Worm (Caenorhabditis elegans) whole organism, L2 larva: ENCODE measurements around the gene brp-1.
A peak's percentile ranks its signal among the peaks of the same experiment; 100 is the strongest.

Experiments used
- C34F6.9 ChIP-seq: fragments of 150-350 bp; optimal IDR thresholded peaks from 2 replicates; lab custom pipeline; 2014; ENCODE audit warnings: missing biosample characterization, missing genetic modification characterization
- F13H6.1 ChIP-seq: sonication (generic microtip); optimal IDR thresholded peaks from 2 replicates; lab custom pipeline; 2016; ENCODE audit warnings: missing genetic modification characterization, missing compliant biosample characterization
- R02D3.7 ChIP-seq: fragments of 150-350 bp; optimal IDR thresholded peaks from 2 replicates; lab custom pipeline; 2014; ENCODE audit warnings: missing biosample characterization, missing genetic modification characterization
- Y55F3AM.14 ChIP-seq: fragments of 200-800 bp; sonication (Bioruptor generic); optimal IDR thresholded peaks from 2 replicates; lab custom pipeline; 2018; ENCODE audit warnings: mild to moderate bottlenecking, missing genetic modification characterization, missing compliant biosample characterization
- ZK546.5 ChIP-seq: sonication (generic microtip); optimal IDR thresholded peaks from 2 replicates; lab custom pipeline; 2017; ENCODE audit warnings: missing biosample characterization, missing genetic modification characterization
- alr-1 ChIP-seq: fragments of 150-350 bp; optimal IDR thresholded peaks from 2 replicates; lab custom pipeline; 2014; ENCODE audit warnings: missing biosample characterization, missing genetic modification characterization
- aly-2 ChIP-seq: fragments of 150-350 bp; optimal IDR thresholded peaks from 2 replicates; lab custom pipeline; 2014; ENCODE audit warnings: missing biosample characterization, missing genetic modification characterization
- ama-1 ChIP-seq: fragments of 150-350 bp; optimal IDR thresholded peaks from 2 replicates; lab custom pipeline; 2018; ENCODE audit warnings: inconsistent platforms
- ceh-82 ChIP-seq: fragments of 150-350 bp; optimal IDR thresholded peaks from 2 replicates; lab custom pipeline; 2014; ENCODE audit warnings: missing biosample characterization, missing genetic modification characterization
- crh-2 ChIP-seq: sonication (generic microtip); optimal IDR thresholded peaks from 2 replicates; lab custom pipeline; 2017; ENCODE audit warnings: missing biosample characterization, missing genetic modification characterization
- dmd-4 ChIP-seq: sonication (generic microtip); optimal IDR thresholded peaks from 2 replicates; lab custom pipeline; 2017; ENCODE audit warnings: missing biosample characterization, missing genetic modification characterization
- egl-27 ChIP-seq: sonication (generic microtip); optimal IDR thresholded peaks from 3 replicates; lab custom pipeline; 2017; ENCODE audit warnings: missing biosample characterization, missing genetic modification reagents, missing genetic modification characterization
- elt-3 ChIP-seq: sonication (generic microtip); optimal IDR thresholded peaks from 2 replicates; lab custom pipeline; 2017; ENCODE audit warnings: missing biosample characterization, missing genetic modification characterization
- fos-1 ChIP-seq: fragments of 150-350 bp; optimal IDR thresholded peaks from 2 replicates; lab custom pipeline; 2014; ENCODE audit warnings: missing biosample characterization, missing genetic modification characterization
- lin-11 ChIP-seq: fragments of 150-350 bp; sonication (generic microtip); optimal IDR thresholded peaks from 2 replicates; lab custom pipeline; 2014; ENCODE audit warnings: missing biosample characterization, missing genetic modification characterization, inconsistent platforms, mixed read lengths
- lin-13 ChIP-seq: fragments of 150-350 bp; optimal IDR thresholded peaks from 2 replicates; lab custom pipeline; 2014; ENCODE audit warnings: missing biosample characterization, missing genetic modification reagents, missing genetic modification characterization
- lin-39 ChIP-seq: fragments of 150-350 bp; optimal IDR thresholded peaks from 2 replicates; lab custom pipeline; 2014; ENCODE audit warnings: missing biosample characterization, missing genetic modification reagents, missing genetic modification characterization
- lsy-2 ChIP-seq, 2 experiments: fragments of 150-350 bp in 1 of 2; sonication (generic microtip) in 1 of 2; optimal IDR thresholded peaks; 2 replicates each; lab custom pipeline; 2014 to 2017; ENCODE audit warnings: missing biosample characterization in 2 of 2, missing genetic modification characterization in 2 of 2
- mdl-1 ChIP-seq, 2 experiments: fragments of 150-350 bp in 1 of 2; sonication (generic microtip) in 1 of 2; optimal IDR thresholded peaks; 2 replicates each; lab custom pipeline; 2017; ENCODE audit warnings: missing biosample characterization in 2 of 2, missing genetic modification characterization in 2 of 2
- nhr-10 ChIP-seq: sonication (generic microtip); optimal IDR thresholded peaks from 2 replicates; lab custom pipeline; 2017; ENCODE audit warnings: missing biosample characterization, missing genetic modification characterization
- nhr-11 ChIP-seq: fragments of 150-350 bp; optimal IDR thresholded peaks from 2 replicates; lab custom pipeline; 2014; ENCODE audit warnings: missing biosample characterization, missing genetic modification characterization
- nhr-12 ChIP-seq: fragments of 150-350 bp; optimal IDR thresholded peaks from 2 replicates; lab custom pipeline; 2014; ENCODE audit warnings: missing biosample characterization, missing genetic modification characterization
- nhr-129 ChIP-seq: fragments of 150-350 bp; optimal IDR thresholded peaks from 2 replicates; lab custom pipeline; 2014; ENCODE audit warnings: missing biosample characterization, missing genetic modification characterization
- nhr-21 ChIP-seq: fragments of 150-350 bp; optimal IDR thresholded peaks from 2 replicates; lab custom pipeline; 2014; ENCODE audit warnings: missing biosample characterization, missing genetic modification characterization
- nhr-237 ChIP-seq: fragments of 150-350 bp; optimal IDR thresholded peaks from 2 replicates; lab custom pipeline; 2014; ENCODE audit warnings: missing biosample characterization, missing genetic modification characterization
- nhr-25 ChIP-seq: fragments of 150-350 bp; sonication (generic microtip); optimal IDR thresholded peaks from 3 replicates; lab custom pipeline; 2014; ENCODE audit warnings: missing biosample characterization, missing genetic modification characterization
- nhr-6 ChIP-seq: fragments of 150-350 bp; optimal IDR thresholded peaks from 2 replicates; lab custom pipeline; 2014; ENCODE audit warnings: missing biosample characterization, missing genetic modification characterization
- sem-4 ChIP-seq: fragments of 150-350 bp; optimal IDR thresholded peaks from 2 replicates; lab custom pipeline; 2014; ENCODE audit warnings: missing biosample characterization, missing genetic modification reagents, missing genetic modification characterization
- sma-3 ChIP-seq: sonication (generic microtip); optimal IDR thresholded peaks from 2 replicates; lab custom pipeline; 2016; ENCODE audit warnings: missing genetic modification reagents, missing genetic modification characterization, missing compliant biosample characterization
- sma-9 ChIP-seq, 2 experiments: fragments of 150-350 bp in 1 of 2; sonication (generic microtip) in 1 of 2; optimal IDR thresholded peaks; 2 replicates each; lab custom pipeline; 2014 to 2016; ENCODE audit warnings: missing genetic modification characterization in 2 of 2, mild to moderate bottlenecking in 1 of 2, missing biosample characterization in 1 of 2, missing compliant biosample characterization in 1 of 2, missing genetic modification reagents in 1 of 2, moderate library complexity in 1 of 2
- snpc-4 ChIP-seq: fragments of 150-350 bp; optimal IDR thresholded peaks from 2 replicates; lab custom pipeline; 2014; ENCODE audit warnings: missing biosample characterization, missing genetic modification characterization
- unc-39 ChIP-seq: fragments of 150-350 bp; optimal IDR thresholded peaks from 2 replicates; lab custom pipeline; 2014; ENCODE audit warnings: missing biosample characterization, missing genetic modification characterization
- unc-55 ChIP-seq: fragments of 150-350 bp; sonication (generic microtip); optimal IDR thresholded peaks from 3 replicates; lab custom pipeline; 2014; ENCODE audit warnings: missing biosample characterization, missing genetic modification reagents, missing genetic modification characterization
- unc-62 ChIP-seq: fragments of 150-350 bp; optimal IDR thresholded peaks from 2 replicates; lab custom pipeline; 2014; ENCODE audit warnings: missing biosample characterization, missing genetic modification reagents, missing genetic modification characterization
- zag-1 ChIP-seq: fragments of 150-350 bp; optimal IDR thresholded peaks from 2 replicates; lab custom pipeline; 2014; ENCODE audit warnings: missing biosample characterization, missing genetic modification characterization
- ztf-11 ChIP-seq: sonication (generic microtip); optimal IDR thresholded peaks from 2 replicates; lab custom pipeline; 2017; ENCODE audit warnings: missing biosample characterization, missing genetic modification characterization
- ztf-4 ChIP-seq: fragments of 150-350 bp; optimal IDR thresholded peaks from 2 replicates; lab custom pipeline; 2014; ENCODE audit warnings: missing biosample characterization, missing genetic modification characterization

Gene brp-1

DNA sequence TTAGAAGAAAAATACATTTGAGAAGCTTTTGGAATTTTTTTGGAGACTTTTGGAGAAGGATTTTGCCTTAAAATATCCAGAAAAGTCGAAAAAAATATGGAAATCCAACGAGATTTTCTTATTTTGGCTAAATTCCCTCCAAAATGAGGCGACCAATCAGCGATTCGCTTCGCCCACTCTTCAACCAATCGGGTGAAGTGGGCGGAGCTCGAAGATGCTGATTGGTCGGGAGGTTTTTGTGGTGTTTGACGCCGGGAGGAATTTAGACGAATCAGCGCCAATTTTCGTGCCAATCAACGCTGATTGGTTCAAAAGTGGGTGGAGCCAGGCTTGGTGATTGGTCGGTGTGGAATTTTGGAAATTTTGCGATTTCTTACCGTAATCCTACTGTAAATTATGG lies 39.6 kb upstream of the brp-1 start:
- TF ChIP-seq alr-1 (tag; lab: Kevin White, UChicago), result no peak
- no peak for TF ChIP-seq sma-9 (GFP tag; optimal IDR thresholded peaks at IDR 0.05; lab: Kevin White, UChicago)
- no peak for TF ChIP-seq sma-9 (tag; optimal IDR thresholded peaks at IDR 0.05; lab: Kevin White, UChicago)
- no peak for TF ChIP-seq unc-55 (GFP tag; lab: Kevin White, UChicago)
- no peak for TF ChIP-seq nhr-11 (tag; lab: Kevin White, UChicago)
- TF ChIP-seq ztf-4 (tag; lab: Kevin White, UChicago), result no peak
- TF ChIP-seq nhr-237 (tag; lab: Kevin White, UChicago), result no peak
- TF ChIP-seq Y55F3AM.14 (GFP tag; lab: Kevin White, UChicago), result no peak
- no peak for TF ChIP-seq elt-3

DNA sequence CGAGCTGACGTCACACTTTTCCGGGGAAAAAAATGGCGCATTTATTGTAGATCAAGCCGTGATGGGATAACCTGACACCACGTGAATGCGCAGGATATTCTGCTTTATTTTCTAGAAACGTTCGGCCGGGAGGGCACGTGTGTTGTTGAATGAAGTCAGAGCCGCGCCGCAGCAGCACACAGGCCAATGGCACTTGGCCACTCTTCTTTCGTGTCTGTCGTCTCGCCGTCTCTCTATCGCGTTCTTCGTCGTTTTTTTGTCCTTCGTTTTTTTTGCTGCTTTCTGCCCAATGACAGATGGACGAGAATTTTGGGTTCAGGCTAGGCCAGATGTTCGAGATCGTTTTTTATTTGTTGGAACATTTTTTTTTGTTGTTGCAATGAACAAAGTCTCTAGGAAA lies 38.8 kb upstream of the brp-1 start:
- peak; percentile 70 for TF ChIP-seq C34F6.9 (tag; lab: Kevin White, UChicago)
- TF ChIP-seq crh-2 (tag; lab: Kevin White, UChicago), result peak; percentile 24
- TF ChIP-seq nhr-10 (tag; lab: Kevin White, UChicago), result no peak
- TF ChIP-seq Y55F3AM.14 (GFP tag; lab: Kevin White, UChicago), result no peak
- TF ChIP-seq lin-13, result peak; percentile 41
- no peak for TF ChIP-seq dmd-4 (tag; lab: Kevin White, UChicago)
- TF ChIP-seq aly-2, result no peak
- no peak for TF ChIP-seq ztf-4 (tag; lab: Kevin White, UChicago)
- no peak for TF ChIP-seq nhr-11 (tag; lab: Kevin White, UChicago)
- no peak for TF ChIP-seq nhr-12 (tag; lab: Kevin White, UChicago)
- TF ChIP-seq lin-39 (tag; lab: Kevin White, UChicago), result no peak
- peak; percentile 42 for TF ChIP-seq unc-55 (GFP tag; lab: Kevin White, UChicago)
- no peak for TF ChIP-seq unc-62 (GFP tag; lab: Kevin White, UChicago)
- TF ChIP-seq fos-1 (tag; lab: Kevin White, UChicago), result peak; percentile 27
- peak in 1 of 2 experiments; percentile 15 for TF ChIP-seq mdl-1 (tag; optimal IDR thresholded peaks at IDR 0.05; lab: Kevin White, UChicago)
- no peak for TF ChIP-seq sma-3 (GFP tag; lab: Kevin White, UChicago)
- no peak for TF ChIP-seq elt-3
- TF ChIP-seq lin-11 (tag; lab: Kevin White, UChicago), result no peak
- TF ChIP-seq lsy-2 (tag; optimal IDR thresholded peaks at IDR 0.05; lab: Kevin White, UChicago), result peak in 1 of 2 experiments; percentile 46
- no peak for TF ChIP-seq egl-27 (tag; lab: Kevin White, UChicago)
- no peak for TF ChIP-seq R02D3.7 (tag; lab: Kevin White, UChicago)
- peak; percentile 30 for TF ChIP-seq sem-4 (tag; lab: Kevin White, UChicago)
- TF ChIP-seq unc-39 (tag; lab: Kevin White, UChicago), result no peak
- no peak for TF ChIP-seq zag-1 (tag; lab: Kevin White, UChicago)
- TF ChIP-seq F13H6.1 (tag; lab: Kevin White, UChicago), result no peak
- no peak for TF ChIP-seq nhr-6
- TF ChIP-seq ama-1 (lab: Kevin White, UChicago), result no peak
- TF ChIP-seq nhr-129, result peak; percentile 63
- TF ChIP-seq, all 48 proteins: peak for 9

DNA sequence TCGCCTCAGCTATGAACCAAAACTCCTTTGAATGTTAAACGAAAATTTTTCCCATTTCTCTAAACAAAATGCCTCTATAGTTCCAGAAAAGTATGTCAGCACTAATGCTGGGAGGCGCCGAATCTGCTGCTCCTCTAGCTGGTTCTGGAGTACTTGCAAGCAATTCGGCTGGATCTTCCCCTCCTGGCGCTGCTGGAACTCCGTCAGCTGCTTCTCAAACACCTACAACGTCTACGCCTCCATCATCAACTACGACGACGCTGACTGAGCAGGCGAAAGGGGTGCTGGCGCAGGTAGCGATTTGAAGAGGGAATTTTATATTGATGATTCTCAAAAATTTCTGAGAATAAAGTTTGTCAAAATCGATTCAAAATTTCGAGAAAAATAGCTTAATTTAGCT lies 37.9 kb upstream of the brp-1 start:
- TF ChIP-seq sma-3 (GFP tag; lab: Kevin White, UChicago) (no peak), nhr-21 (tag; lab: Kevin White, UChicago) (no peak), sma-9 (GFP tag; optimal IDR thresholded peaks at IDR 0.05; lab: Kevin White, UChicago) (no peak), sma-9 (tag; optimal IDR thresholded peaks at IDR 0.05; lab: Kevin White, UChicago) (no peak), lsy-2 (tag; optimal IDR thresholded peaks at IDR 0.05; lab: Kevin White, UChicago) (no peak), crh-2 (tag; lab: Kevin White, UChicago) (no peak), R02D3.7 (tag; lab: Kevin White, UChicago) (no peak), nhr-25 (tag; lab: Kevin White, UChicago) (no peak), Y55F3AM.14 (GFP tag; lab: Kevin White, UChicago) (no peak), unc-55 (GFP tag; lab: Kevin White, UChicago) (no peak), ceh-82 (tag; lab: Kevin White, UChicago) (no peak), unc-39 (tag; lab: Kevin White, UChicago) (no peak)
- TF ChIP-seq, all 48 proteins: peak for 0

DNA sequence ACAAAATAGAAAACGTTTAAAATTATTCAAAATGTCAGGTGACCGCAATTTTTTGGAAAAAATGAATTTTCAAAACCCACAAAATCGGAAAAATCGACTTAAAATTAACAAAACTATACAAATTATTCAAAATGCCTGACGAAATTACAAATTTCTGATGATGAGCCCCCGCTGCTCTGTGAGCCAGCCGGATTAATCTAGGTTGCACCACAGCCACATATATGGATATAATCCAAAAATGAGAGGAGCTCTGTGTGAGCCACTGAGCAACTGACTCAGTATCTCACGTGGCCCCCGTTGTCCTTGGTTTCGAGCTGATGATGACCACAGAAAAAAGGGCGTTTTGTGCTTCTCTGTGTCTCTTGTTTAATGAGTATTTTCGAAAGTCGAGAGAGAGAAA lies 35.3 kb upstream of the brp-1 start:
- TF ChIP-seq lin-13, result no peak
- no peak for TF ChIP-seq ceh-82 (tag; lab: Kevin White, UChicago)
- no peak for TF ChIP-seq nhr-21 (tag; lab: Kevin White, UChicago)
- no peak for TF ChIP-seq alr-1 (tag; lab: Kevin White, UChicago)
- no peak for TF ChIP-seq ZK546.5 (tag; lab: Kevin White, UChicago)
- no peak for TF ChIP-seq zag-1 (tag; lab: Kevin White, UChicago)
- TF ChIP-seq crh-2 (tag; lab: Kevin White, UChicago), result no peak
- no peak for TF ChIP-seq nhr-25 (tag; lab: Kevin White, UChicago)
- TF ChIP-seq ztf-11 (tag; lab: Kevin White, UChicago), result no peak
- TF ChIP-seq sma-3 (GFP tag; lab: Kevin White, UChicago), result no peak
- no peak for TF ChIP-seq snpc-4
